Fruit fly (Drosophila melanogaster): ENCODE measurements around the gene CG7215.
A peak's percentile ranks its signal among the peaks of the same experiment; 100 is the strongest.

The CG7215 gene

dm6 chr3R:18215300-18215699 is 48.2 kb upstream of the CG7215 start (continued):
- TF ChIP-seq sob (GFP tag; IDR thresholded peaks at IDR 0.05) (no peak), Hmr (GFP tag; optimal IDR thresholded peaks at IDR 0.05) (peak; percentile 43), Ets65A (GFP tag) (peak; percentile 92), NC2β (GFP tag; optimal IDR thresholded peaks at IDR 0.05) (peak; percentile 19), CG10462 (GFP tag; optimal IDR thresholded peaks at IDR 0.05) (no peak), tio (GFP tag; optimal IDR thresholded peaks at IDR 0.05) (peak; percentile 13), Sry-δ (GFP tag; optimal IDR thresholded peaks at IDR 0.05) (peak; percentile 74), Dp (GFP tag; optimal IDR thresholded peaks at IDR 0.05) (peak; percentile 48), al (GFP tag; IDR thresholded peaks at IDR 0.05) (0 out of 2 replicates have a peak, but pooled peaks have one; percentile 10), Ssrp (tag; optimal IDR thresholded peaks at IDR 0.05) (peak; percentile 4), CG4820 (GFP tag; optimal IDR thresholded peaks at IDR 0.05) (no peak), eyg (GFP tag; optimal IDR thresholded peaks at IDR 0.05) (peak; percentile 15), Meics (GFP tag; optimal IDR thresholded peaks at IDR 0.05) (peak; percentile 24), CG14860 (GFP tag; IDR thresholded peaks at IDR 0.05; ENCODE audit: partially characterized antibody) (0 out of 3 replicates have a peak, but pooled peaks have one; percentile 36), slbo (GFP tag; IDR thresholded peaks at IDR 0.05) (peak; percentile 46; the same call in 1 of the 2 replicates), CG18262 (tag; optimal IDR thresholded peaks at IDR 0.05) (no peak), Xbp1 (GFP tag; optimal IDR thresholded peaks at IDR 0.05) (peak; percentile 57), CG1792 (GFP tag; optimal IDR thresholded peaks at IDR 0.05) (peak; percentile 2), CG16863 (GFP tag; optimal IDR thresholded peaks at IDR 0.05) (peak; percentile 12), caup (GFP tag; optimal IDR thresholded peaks at IDR 0.05; ENCODE audit: severe bottlenecking) (peak; percentile 2), trh (GFP tag; optimal IDR thresholded peaks at IDR 0.05) (no peak), zfh2 (GFP tag; optimal IDR thresholded peaks at IDR 0.05) (peak; percentile 57), CG15479 (GFP tag; optimal IDR thresholded peaks at IDR 0.05) (no peak), Rfx (GFP tag; IDR thresholded peaks at IDR 0.05) (peak; percentile 54), Atf6 (GFP tag; IDR thresholded peaks at IDR 0.05) (peak; percentile 10; the same call in 1 of the 2 replicates), row (GFP tag; IDR thresholded peaks at IDR 0.05) (peak; percentile 66), ato (GFP tag; IDR thresholded peaks at IDR 0.05; ENCODE audit: partially characterized antibody) (no peak), Dek (tag; optimal IDR thresholded peaks at IDR 0.05) (peak; percentile 23), lmd (GFP tag; IDR thresholded peaks at IDR 0.05) (peak; percentile 25; the same call in 1 of the 2 replicates), GATAe (GFP tag; conservative IDR thresholded peaks at IDR 0.05) (no peak), BEAF-32 (GFP tag; optimal IDR thresholded peaks at IDR 0.05) (peak; percentile 70), ind (GFP tag; optimal IDR thresholded peaks at IDR 0.05) (peak; percentile 53), NfI (GFP tag; optimal IDR thresholded peaks at IDR 0.05) (peak; percentile 13), lilli (GFP tag; optimal IDR thresholded peaks at IDR 0.05) (peak; percentile 68), TFAM (GFP tag; optimal IDR thresholded peaks at IDR 0.05) (no peak), CG12659 (GFP tag; optimal IDR thresholded peaks at IDR 0.05) (peak; percentile 39), Scr (GFP tag; IDR thresholded peaks at IDR 0.05; ENCODE audit: partially characterized antibody) (peak; percentile 79), E2f2 (GFP tag; IDR thresholded peaks at IDR 0.05) (peak; percentile 66), stwl (tag; optimal IDR thresholded peaks at IDR 0.05) (peak; percentile 67), hbn (GFP tag; IDR thresholded peaks at IDR 0.05; ENCODE audit: partially characterized antibody) (peak; percentile 79), lbe (GFP tag; optimal IDR thresholded peaks at IDR 0.05) (no peak), bcd (GFP tag; optimal IDR thresholded peaks at IDR 0.05) (peak; percentile 20), CG34224 (GFP tag; IDR thresholded peaks at IDR 0.05; ENCODE audit: partially characterized antibody) (peak; percentile 78), bab2 (GFP tag; optimal IDR thresholded peaks at IDR 0.05) (peak; percentile 38), so (GFP tag; IDR thresholded peaks at IDR 0.05) (no peak), Sin3A (optimal IDR thresholded peaks at IDR 0.05) (no peak), CG15514 (GFP tag; optimal IDR thresholded peaks at IDR 0.05) (peak; percentile 69), Bgb (GFP tag; IDR thresholded peaks at IDR 0.05; ENCODE audit: partially characterized antibody) (peak; percentile 81), CG4282 (GFP tag; optimal IDR thresholded peaks at IDR 0.05) (peak; percentile 35), ems (GFP tag; optimal IDR thresholded peaks at IDR 0.05) (peak; percentile 15), pum (GFP tag; optimal IDR thresholded peaks at IDR 0.05) (peak; percentile 24)
